Worm (Caenorhabditis elegans) whole organism, L4/young adult: ENCODE results near the gene T19C3.7.

Experiments used
- W03F9.2 ChIP-seq: fragments of 150-350 bp; optimal IDR thresholded peaks from 2 replicates; lab custom pipeline; 2014; ENCODE audit warnings: missing biosample characterization, missing genetic modification characterization
- him-1 ChIP-seq: sonication (generic microtip); optimal IDR thresholded peaks from 2 replicates; lab custom pipeline; 2016; ENCODE audit warnings: missing genotype, missing genetic modification reagents, missing genetic modification characterization, missing compliant biosample characterization

ce11 chrIII:611900-612299 lies 24.1 kb downstream of the T19C3.7 start:
- no peak for TF ChIP-seq him-1 (tag; lab: Kevin White, UChicago)
- no peak for TF ChIP-seq W03F9.2 (tag; lab: Kevin White, UChicago)
